Worm (Caenorhabditis elegans) whole organism, L2 larva: ENCODE measurements around the gene T25D3.4.

Experiments used
- C34F6.9 ChIP-seq: fragments of 150-350 bp; optimal IDR thresholded peaks from 2 replicates; lab custom pipeline; 2014; ENCODE audit warnings: missing biosample characterization, missing genetic modification characterization
- F13H6.1 ChIP-seq: sonication (generic microtip); optimal IDR thresholded peaks from 2 replicates; lab custom pipeline; 2016; ENCODE audit warnings: missing genetic modification characterization, missing compliant biosample characterization
- R02D3.7 ChIP-seq: fragments of 150-350 bp; optimal IDR thresholded peaks from 2 replicates; lab custom pipeline; 2014; ENCODE audit warnings: missing biosample characterization, missing genetic modification characterization
- Y55F3AM.14 ChIP-seq: fragments of 200-800 bp; sonication (Bioruptor generic); optimal IDR thresholded peaks from 2 replicates; lab custom pipeline; 2018; ENCODE audit warnings: mild to moderate bottlenecking, missing genetic modification characterization, missing compliant biosample characterization
- ZK546.5 ChIP-seq: sonication (generic microtip); optimal IDR thresholded peaks from 2 replicates; lab custom pipeline; 2017; ENCODE audit warnings: missing biosample characterization, missing genetic modification characterization
- alr-1 ChIP-seq: fragments of 150-350 bp; optimal IDR thresholded peaks from 2 replicates; lab custom pipeline; 2014; ENCODE audit warnings: missing biosample characterization, missing genetic modification characterization
- aly-2 ChIP-seq: fragments of 150-350 bp; optimal IDR thresholded peaks from 2 replicates; lab custom pipeline; 2014; ENCODE audit warnings: missing biosample characterization, missing genetic modification characterization
- ama-1 ChIP-seq: fragments of 150-350 bp; optimal IDR thresholded peaks from 2 replicates; lab custom pipeline; 2018; ENCODE audit warnings: inconsistent platforms
- blmp-1 ChIP-seq: sonication (generic microtip); optimal IDR thresholded peaks from 2 replicates; lab custom pipeline; 2017; ENCODE audit warnings: missing genetic modification characterization, mild to moderate bottlenecking, missing compliant biosample characterization, antibody characterized with exemption, moderate library complexity; ENCODE audit not compliant: insufficient read depth
- ceh-82 ChIP-seq: fragments of 150-350 bp; optimal IDR thresholded peaks from 2 replicates; lab custom pipeline; 2014; ENCODE audit warnings: missing biosample characterization, missing genetic modification characterization
- crh-2 ChIP-seq: sonication (generic microtip); optimal IDR thresholded peaks from 2 replicates; lab custom pipeline; 2017; ENCODE audit warnings: missing biosample characterization, missing genetic modification characterization
- dmd-4 ChIP-seq: sonication (generic microtip); optimal IDR thresholded peaks from 2 replicates; lab custom pipeline; 2017; ENCODE audit warnings: missing biosample characterization, missing genetic modification characterization
- egl-27 ChIP-seq: sonication (generic microtip); optimal IDR thresholded peaks from 3 replicates; lab custom pipeline; 2017; ENCODE audit warnings: missing biosample characterization, missing genetic modification reagents, missing genetic modification characterization
- elt-1 ChIP-seq: fragments of 150-350 bp; optimal IDR thresholded peaks from 2 replicates; lab custom pipeline; 2014; ENCODE audit warnings: missing biosample characterization, missing genetic modification characterization
- elt-3 ChIP-seq: sonication (generic microtip); optimal IDR thresholded peaks from 2 replicates; lab custom pipeline; 2017; ENCODE audit warnings: missing biosample characterization, missing genetic modification characterization
- fos-1 ChIP-seq: fragments of 150-350 bp; optimal IDR thresholded peaks from 2 replicates; lab custom pipeline; 2014; ENCODE audit warnings: missing biosample characterization, missing genetic modification characterization
- gmeb-1 ChIP-seq: fragments of 150-350 bp; optimal IDR thresholded peaks from 2 replicates; lab custom pipeline; 2014; ENCODE audit warnings: missing biosample characterization, missing genetic modification characterization
- lin-11 ChIP-seq: fragments of 150-350 bp; sonication (generic microtip); optimal IDR thresholded peaks from 2 replicates; lab custom pipeline; 2014; ENCODE audit warnings: missing biosample characterization, missing genetic modification characterization, inconsistent platforms, mixed read lengths
- lin-39 ChIP-seq: fragments of 150-350 bp; optimal IDR thresholded peaks from 2 replicates; lab custom pipeline; 2014; ENCODE audit warnings: missing biosample characterization, missing genetic modification reagents, missing genetic modification characterization
- lsy-2 ChIP-seq, 2 experiments: fragments of 150-350 bp in 1 of 2; sonication (generic microtip) in 1 of 2; optimal IDR thresholded peaks; 2 replicates each; lab custom pipeline; 2014 to 2017; ENCODE audit warnings: missing biosample characterization in 2 of 2, missing genetic modification characterization in 2 of 2
- mab-5 ChIP-seq: fragments of 150-350 bp; optimal IDR thresholded peaks from 2 replicates; lab custom pipeline; 2014; ENCODE audit warnings: missing biosample characterization, missing genetic modification characterization
- mdl-1 ChIP-seq, 2 experiments: fragments of 150-350 bp in 1 of 2; sonication (generic microtip) in 1 of 2; optimal IDR thresholded peaks; 2 replicates each; lab custom pipeline; 2017; ENCODE audit warnings: missing biosample characterization in 2 of 2, missing genetic modification characterization in 2 of 2
- nhr-10 ChIP-seq: sonication (generic microtip); optimal IDR thresholded peaks from 2 replicates; lab custom pipeline; 2017; ENCODE audit warnings: missing biosample characterization, missing genetic modification characterization
- nhr-11 ChIP-seq: fragments of 150-350 bp; optimal IDR thresholded peaks from 2 replicates; lab custom pipeline; 2014; ENCODE audit warnings: missing biosample characterization, missing genetic modification characterization
- nhr-12 ChIP-seq: fragments of 150-350 bp; optimal IDR thresholded peaks from 2 replicates; lab custom pipeline; 2014; ENCODE audit warnings: missing biosample characterization, missing genetic modification characterization
- nhr-129 ChIP-seq: fragments of 150-350 bp; optimal IDR thresholded peaks from 2 replicates; lab custom pipeline; 2014; ENCODE audit warnings: missing biosample characterization, missing genetic modification characterization
- nhr-21 ChIP-seq: fragments of 150-350 bp; optimal IDR thresholded peaks from 2 replicates; lab custom pipeline; 2014; ENCODE audit warnings: missing biosample characterization, missing genetic modification characterization
- nhr-23 ChIP-seq: fragments of 150-350 bp; optimal IDR thresholded peaks from 2 replicates; lab custom pipeline; 2014; ENCODE audit warnings: missing biosample characterization, missing genetic modification reagents, missing genetic modification characterization
- nhr-237 ChIP-seq: fragments of 150-350 bp; optimal IDR thresholded peaks from 2 replicates; lab custom pipeline; 2014; ENCODE audit warnings: missing biosample characterization, missing genetic modification characterization
- nhr-25 ChIP-seq: fragments of 150-350 bp; sonication (generic microtip); optimal IDR thresholded peaks from 3 replicates; lab custom pipeline; 2014; ENCODE audit warnings: missing biosample characterization, missing genetic modification characterization
- nhr-6 ChIP-seq: fragments of 150-350 bp; optimal IDR thresholded peaks from 2 replicates; lab custom pipeline; 2014; ENCODE audit warnings: missing biosample characterization, missing genetic modification characterization
- nhr-77 ChIP-seq: fragments of 150-350 bp; optimal IDR thresholded peaks from 2 replicates; lab custom pipeline; 2014; ENCODE audit warnings: missing biosample characterization, missing genetic modification characterization
- peb-1 ChIP-seq: fragments of 150-350 bp; optimal IDR thresholded peaks from 2 replicates; lab custom pipeline; 2014; ENCODE audit warnings: missing biosample characterization, missing genetic modification characterization
- sem-4 ChIP-seq: fragments of 150-350 bp; optimal IDR thresholded peaks from 2 replicates; lab custom pipeline; 2014; ENCODE audit warnings: missing biosample characterization, missing genetic modification reagents, missing genetic modification characterization
- skn-1 ChIP-seq: sonication (generic microtip); optimal IDR thresholded peaks from 2 replicates; lab custom pipeline; 2017; ENCODE audit warnings: missing biosample characterization, missing genetic modification characterization
- sma-3 ChIP-seq: sonication (generic microtip); optimal IDR thresholded peaks from 2 replicates; lab custom pipeline; 2016; ENCODE audit warnings: missing genetic modification reagents, missing genetic modification characterization, missing compliant biosample characterization
- sma-9 ChIP-seq, 2 experiments: fragments of 150-350 bp in 1 of 2; sonication (generic microtip) in 1 of 2; optimal IDR thresholded peaks; 2 replicates each; lab custom pipeline; 2014 to 2016; ENCODE audit warnings: missing genetic modification characterization in 2 of 2, mild to moderate bottlenecking in 1 of 2, missing biosample characterization in 1 of 2, missing compliant biosample characterization in 1 of 2, missing genetic modification reagents in 1 of 2, moderate library complexity in 1 of 2
- snpc-4 ChIP-seq: fragments of 150-350 bp; optimal IDR thresholded peaks from 2 replicates; lab custom pipeline; 2014; ENCODE audit warnings: missing biosample characterization, missing genetic modification characterization
- unc-39 ChIP-seq: fragments of 150-350 bp; optimal IDR thresholded peaks from 2 replicates; lab custom pipeline; 2014; ENCODE audit warnings: missing biosample characterization, missing genetic modification characterization
- zag-1 ChIP-seq: fragments of 150-350 bp; optimal IDR thresholded peaks from 2 replicates; lab custom pipeline; 2014; ENCODE audit warnings: missing biosample characterization, missing genetic modification characterization
- ztf-11 ChIP-seq: sonication (generic microtip); optimal IDR thresholded peaks from 2 replicates; lab custom pipeline; 2017; ENCODE audit warnings: missing biosample characterization, missing genetic modification characterization

Gene T25D3.4

DNA sequence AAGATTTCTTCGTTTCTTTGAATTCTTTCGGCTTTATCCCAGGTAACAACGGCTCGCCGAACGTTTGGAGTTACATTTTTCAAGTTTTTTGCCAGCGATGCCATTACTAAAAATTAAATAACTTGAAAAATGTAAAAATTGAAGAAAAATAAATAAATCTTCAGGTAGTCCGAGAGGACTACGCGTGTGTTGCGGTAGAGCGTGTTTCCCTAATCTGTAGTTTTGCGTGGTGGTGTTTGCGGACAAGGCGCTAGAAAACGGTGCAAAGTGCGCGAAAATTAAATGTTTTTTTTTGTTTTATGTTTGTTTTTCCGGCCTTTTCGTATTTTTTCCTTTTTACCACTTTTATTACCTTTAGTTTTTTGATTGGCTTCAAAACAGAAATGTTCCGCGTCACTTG is 8.9 kb downstream of the T25D3.4 start, which contains the start of gene mrpl-28 (continued):
- TF ChIP-seq mab-5 (tag; lab: Kevin White, UChicago) (peak; percentile 95), blmp-1 (tag; lab: Kevin White, UChicago) (peak; percentile 76), zag-1 (tag; lab: Kevin White, UChicago) (peak; percentile 64), mdl-1 (tag; optimal IDR thresholded peaks at IDR 0.05; lab: Kevin White, UChicago) (peak in 1 of 2 experiments; percentile 26), dmd-4 (tag; lab: Kevin White, UChicago) (no peak), ama-1 (peak; percentile 57), sma-9 (GFP tag; optimal IDR thresholded peaks at IDR 0.05; lab: Kevin White, UChicago) (peak; percentile 95), sma-9 (tag; optimal IDR thresholded peaks at IDR 0.05; lab: Kevin White, UChicago) (no peak), nhr-10 (tag; lab: Kevin White, UChicago) (peak; percentile 66), lin-39 (tag; lab: Kevin White, UChicago) (no peak)

DNA sequence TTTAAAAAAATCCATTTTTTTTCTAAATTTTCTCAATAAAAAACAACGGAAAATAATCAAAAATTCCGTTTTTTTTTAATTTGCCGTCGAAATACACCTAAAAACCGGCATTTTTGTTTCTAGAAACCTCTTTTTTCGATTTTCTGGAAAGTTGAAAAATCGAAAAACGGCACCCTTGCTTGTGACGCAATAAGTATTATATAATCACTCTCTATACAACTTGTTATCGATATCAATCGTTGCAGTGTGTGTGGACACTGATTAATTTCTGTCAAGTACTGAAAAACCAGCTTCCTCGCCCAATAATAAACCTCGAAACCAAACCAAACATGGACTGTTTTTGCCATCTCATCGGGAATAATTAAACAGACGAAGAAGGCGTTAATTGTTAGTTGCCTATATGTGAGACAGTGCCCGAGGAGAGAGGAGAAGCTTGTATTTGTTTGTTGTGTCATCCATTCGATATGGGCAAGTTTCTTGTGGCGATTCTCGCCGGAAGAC is 10.0 kb downstream of the T25D3.4 start:
- TF ChIP-seq R02D3.7 (tag; lab: Kevin White, UChicago) (no peak), ama-1 (no peak), elt-1 (tag; lab: Kevin White, UChicago) (no peak), nhr-25 (tag; lab: Kevin White, UChicago) (no peak), nhr-77 (tag; lab: Kevin White, UChicago) (no peak), gmeb-1 (tag; lab: Kevin White, UChicago) (no peak), mab-5 (tag; lab: Kevin White, UChicago) (no peak), nhr-21 (tag; lab: Kevin White, UChicago) (no peak), peb-1 (tag; lab: Kevin White, UChicago) (no peak), nhr-11 (tag; lab: Kevin White, UChicago) (no peak)

DNA sequence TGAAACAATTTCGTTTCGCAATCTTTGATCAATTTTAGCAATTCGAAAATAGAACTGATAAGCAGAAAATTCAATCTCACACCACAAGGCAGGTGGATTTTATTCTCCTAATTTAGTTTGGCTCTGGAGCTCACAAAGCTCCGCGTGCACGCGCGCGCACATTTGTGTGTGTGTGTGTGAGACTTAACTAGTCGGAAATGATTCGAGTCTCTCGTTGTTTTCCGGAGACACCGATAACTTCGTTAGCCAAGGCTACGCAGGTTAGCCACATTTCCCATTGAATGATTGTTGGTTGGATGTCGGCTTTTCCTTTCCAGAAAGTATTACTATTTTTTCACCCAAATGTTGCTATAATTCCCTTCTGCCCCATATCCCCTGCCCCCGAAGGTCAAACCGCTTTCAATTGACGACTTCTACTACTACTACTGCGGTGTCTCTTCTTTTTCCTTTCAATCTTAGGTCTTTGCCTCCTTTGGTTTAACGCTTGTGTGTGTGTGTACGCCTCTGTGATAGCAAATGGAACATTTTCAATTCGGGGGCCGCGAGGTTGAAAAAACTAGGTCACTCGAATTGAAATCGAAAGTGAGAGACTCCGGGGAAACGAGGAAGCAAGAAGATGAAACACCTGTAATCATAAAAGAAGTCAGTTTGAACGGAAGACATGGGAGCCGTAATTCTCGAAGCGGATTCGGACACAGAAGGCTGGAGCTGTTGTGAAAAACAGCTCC is 11.1 kb downstream of the T25D3.4 start:
- TF ChIP-seq fos-1 (tag; lab: Kevin White, UChicago) (peak; percentile 37), egl-27 (tag; lab: Kevin White, UChicago) (peak; percentile 3), skn-1 (tag; lab: Kevin White, UChicago) (no peak), blmp-1 (tag; lab: Kevin White, UChicago) (peak; percentile 80), lin-11 (tag; lab: Kevin White, UChicago) (peak; percentile 21), elt-3 (tag; lab: Kevin White, UChicago) (no peak), F13H6.1 (tag; lab: Kevin White, UChicago) (peak; percentile 7), nhr-23 (tag; lab: Kevin White, UChicago) (no peak), nhr-6 (tag; lab: Kevin White, UChicago) (no peak)

DNA sequence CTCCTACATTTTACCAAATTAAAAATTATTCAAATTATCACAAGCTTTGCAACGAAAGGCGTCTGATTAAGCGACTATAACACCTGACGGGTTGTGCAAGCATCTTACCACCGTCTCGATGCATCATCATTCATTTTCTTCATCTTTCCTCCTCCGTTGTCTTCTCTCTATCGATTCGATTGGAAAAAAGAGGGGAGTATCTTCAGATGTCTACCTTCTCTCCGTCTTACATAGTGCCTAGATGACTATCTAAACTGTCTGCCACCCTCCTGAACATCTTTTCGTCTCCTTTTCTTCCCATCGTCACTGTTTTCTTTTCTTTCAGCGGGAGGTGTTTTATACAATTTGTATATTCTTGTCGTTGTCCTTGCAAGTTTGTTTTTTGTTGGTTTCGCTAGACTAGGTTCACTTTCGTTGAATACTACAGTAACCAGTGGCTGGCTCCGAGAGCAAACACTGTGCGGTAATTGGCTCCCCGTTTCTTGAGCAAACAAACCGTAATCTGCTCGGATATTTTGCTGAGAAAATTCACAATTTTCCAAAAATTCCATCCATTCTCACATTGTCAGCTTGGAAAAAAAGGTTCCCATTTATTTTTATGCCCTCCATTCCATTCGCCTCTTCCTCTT is 12.4 kb downstream of the T25D3.4 start:
- peak; percentile 39 for TF ChIP-seq sma-9 (GFP tag; optimal IDR thresholded peaks at IDR 0.05; lab: Kevin White, UChicago)
- TF ChIP-seq sma-9 (tag; optimal IDR thresholded peaks at IDR 0.05; lab: Kevin White, UChicago) = no peak
- no peak for TF ChIP-seq nhr-12
- TF ChIP-seq mab-5 (tag; lab: Kevin White, UChicago) = no peak
- peak; percentile 37 for TF ChIP-seq nhr-25 (tag; lab: Kevin White, UChicago)
- TF ChIP-seq nhr-237 (tag; lab: Kevin White, UChicago) = no peak
- no peak for TF ChIP-seq nhr-11 (tag; lab: Kevin White, UChicago)
- peak; percentile 5 for TF ChIP-seq sma-3 (GFP tag; lab: Kevin White, UChicago)
- TF ChIP-seq sem-4 (tag; lab: Kevin White, UChicago) = no peak
- no peak for TF ChIP-seq nhr-21 (tag; lab: Kevin White, UChicago)
- no peak for TF ChIP-seq mdl-1 (tag; optimal IDR thresholded peaks at IDR 0.05; lab: Kevin White, UChicago)
- TF ChIP-seq ztf-11 (tag; lab: Kevin White, UChicago) = no peak
- no peak for TF ChIP-seq alr-1 (tag; lab: Kevin White, UChicago)
- peak; percentile 45 for TF ChIP-seq C34F6.9 (tag; lab: Kevin White, UChicago)
- no peak for TF ChIP-seq ZK546.5 (tag; lab: Kevin White, UChicago)
- no peak for TF ChIP-seq nhr-10 (tag; lab: Kevin White, UChicago)
- TF ChIP-seq ceh-82 (tag; lab: Kevin White, UChicago) = no peak
- peak; percentile 70 for TF ChIP-seq nhr-129 (tag; lab: Kevin White, UChicago)
- no peak for TF ChIP-seq skn-1 (tag; lab: Kevin White, UChicago)
- no peak for TF ChIP-seq egl-27 (tag; lab: Kevin White, UChicago)
- TF ChIP-seq lsy-2 (tag; optimal IDR thresholded peaks at IDR 0.05; lab: Kevin White, UChicago) = peak in 1 of 2 experiments; percentile 42
- TF ChIP-seq peb-1 (tag; lab: Kevin White, UChicago) = no peak
- no peak for TF ChIP-seq unc-39 (tag; lab: Kevin White, UChicago)
- no peak for TF ChIP-seq nhr-77 (tag; lab: Kevin White, UChicago)
- peak; percentile 61 for TF ChIP-seq fos-1 (tag; lab: Kevin White, UChicago)
- TF ChIP-seq gmeb-1 (tag; lab: Kevin White, UChicago) = peak; percentile 13
- TF ChIP-seq R02D3.7 (tag; lab: Kevin White, UChicago) = no peak
- TF ChIP-seq zag-1 (tag; lab: Kevin White, UChicago) = no peak
- peak; percentile 46 for TF ChIP-seq crh-2 (tag; lab: Kevin White, UChicago)
- TF ChIP-seq aly-2 (tag; lab: Kevin White, UChicago) = no peak
- peak; percentile 35 for TF ChIP-seq blmp-1 (tag; lab: Kevin White, UChicago)
- TF ChIP-seq Y55F3AM.14 (GFP tag; lab: Kevin White, UChicago) = no peak
- no peak for TF ChIP-seq nhr-23 (tag; lab: Kevin White, UChicago)
- no peak for TF ChIP-seq snpc-4 (tag; lab: Kevin White, UChicago)
